Fruit fly (Drosophila melanogaster): ENCODE measurements around the gene CG8086.

CG8086 gene

DNA sequence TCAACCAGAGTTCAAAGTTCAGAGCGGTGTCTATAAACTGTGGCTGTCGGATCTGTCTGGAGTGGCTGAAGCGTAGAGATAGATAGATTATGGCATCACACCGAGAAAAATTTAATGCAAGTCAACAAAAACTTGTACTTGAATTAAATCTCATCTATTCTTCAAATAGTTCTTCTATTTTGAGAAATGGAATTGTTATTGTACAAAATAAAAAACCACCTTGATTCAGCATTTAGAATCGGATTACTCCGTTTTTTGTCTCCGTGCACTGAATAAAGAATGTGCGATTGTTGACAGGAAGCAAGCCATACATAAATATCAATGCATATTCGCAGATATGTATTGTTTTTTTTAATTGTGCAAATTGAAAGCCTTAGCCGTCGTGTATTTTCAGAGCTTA, 27.7 kb downstream of the CG8086 start (continued):
- no peak for TF ChIP-seq Mrtf (GFP tag; IDR thresholded peaks at IDR 0.05)
- no peak for TF ChIP-seq CG11398 (GFP tag; optimal IDR thresholded peaks at IDR 0.05)
- TF ChIP-seq CG17912 (GFP tag; optimal IDR thresholded peaks at IDR 0.05), result no peak
- no peak for TF ChIP-seq Hmx (GFP tag; optimal IDR thresholded peaks at IDR 0.05)
- TF ChIP-seq bab2 (GFP tag; optimal IDR thresholded peaks at IDR 0.05), result no peak
- TF ChIP-seq CG16779 (GFP tag; IDR thresholded peaks at IDR 0.05), result no peak
- TF ChIP-seq CG6854 (GFP tag; optimal IDR thresholded peaks at IDR 0.05), result no peak
- no peak for TF ChIP-seq Hmr (GFP tag; optimal IDR thresholded peaks at IDR 0.05)
- TF ChIP-seq Eip74EF (GFP tag; optimal IDR thresholded peaks at IDR 0.05), result peak in 1 of 2 experiments; percentile 11
- TF ChIP-seq gem (tag; optimal IDR thresholded peaks at IDR 0.05), result peak; percentile 56
- TF ChIP-seq NK7.1 (GFP tag; optimal IDR thresholded peaks at IDR 0.05), result no peak
- no peak for TF ChIP-seq TFAM (GFP tag; optimal IDR thresholded peaks at IDR 0.05)
- TF ChIP-seq Dbx (GFP tag; IDR thresholded peaks at IDR 0.05), result 0 out of 3 replicates have a peak, but pooled peaks have one; percentile 20
- TF ChIP-seq Oaz (GFP tag; IDR thresholded peaks at IDR 0.05), result no peak
- no peak for TF ChIP-seq CG3281 (GFP tag; optimal IDR thresholded peaks at IDR 0.05)
- no peak for TF ChIP-seq az2 (GFP tag; optimal IDR thresholded peaks at IDR 0.05)
- TF ChIP-seq CG7372 (GFP tag; IDR thresholded peaks at IDR 0.05), result no peak
- TF ChIP-seq CG12744 (GFP tag; optimal IDR thresholded peaks at IDR 0.05), result no peak
- no peak for TF ChIP-seq oc (tag; optimal IDR thresholded peaks at IDR 0.05)
- no peak for TF ChIP-seq CG9437 (GFP tag; optimal IDR thresholded peaks at IDR 0.05)
- no peak for TF ChIP-seq CG15479 (GFP tag; optimal IDR thresholded peaks at IDR 0.05)
- no peak for TF ChIP-seq jigr1 (GFP tag; IDR thresholded peaks at IDR 0.05)
- no peak for TF ChIP-seq CG2129 (GFP tag; IDR thresholded peaks at IDR 0.05; ENCODE audit: partially characterized antibody)
- no peak for TF ChIP-seq Stat92E (GFP tag; optimal IDR thresholded peaks at IDR 0.05)
- no peak for TF ChIP-seq Spps (tag; optimal IDR thresholded peaks at IDR 0.05)
- no peak for TF ChIP-seq gce (GFP tag; IDR thresholded peaks at IDR 0.05)
- TF ChIP-seq ham (GFP tag; IDR thresholded peaks at IDR 0.05), result no peak
- TF ChIP-seq MESR4 (GFP tag; optimal IDR thresholded peaks at IDR 0.05), result no peak
- TF ChIP-seq CG14965 (GFP tag; optimal IDR thresholded peaks at IDR 0.05; ENCODE audit: borderline replicate concordance), result no peak
- no peak for TF ChIP-seq D (optimal IDR thresholded peaks at IDR 0.05)
- no peak for TF ChIP-seq D (GFP tag; optimal IDR thresholded peaks at IDR 0.05)
- no peak for TF ChIP-seq CG17359 (tag; optimal IDR thresholded peaks at IDR 0.05)
- no peak for TF ChIP-seq CG12659 (GFP tag; optimal IDR thresholded peaks at IDR 0.05)
- TF ChIP-seq Dip2 (GFP tag; IDR thresholded peaks at IDR 0.05), result no peak
- TF ChIP-seq CG14050 (GFP tag; IDR thresholded peaks at IDR 0.05), result no peak; the same call in 2 of the 3 replicates
- no peak for TF ChIP-seq Poxn (GFP tag; IDR thresholded peaks at IDR 0.05)
- TF ChIP-seq Myb (GFP tag; optimal IDR thresholded peaks at IDR 0.05), result no peak
- TF ChIP-seq Hsf (GFP tag; optimal IDR thresholded peaks at IDR 0.05), result no peak
- no peak for TF ChIP-seq D19B (GFP tag; optimal IDR thresholded peaks at IDR 0.05)
- TF ChIP-seq CG10209 (GFP tag; optimal IDR thresholded peaks at IDR 0.05), result peak; percentile 0
- TF ChIP-seq CG6272 (GFP tag; IDR thresholded peaks at IDR 0.05), result no peak
- no peak for TF ChIP-seq lov (optimal IDR thresholded peaks at IDR 0.05)
- no peak for TF ChIP-seq lov (GFP tag; IDR thresholded peaks at IDR 0.05)
- TF ChIP-seq zfh2 (GFP tag; optimal IDR thresholded peaks at IDR 0.05), result peak; percentile 21
- no peak for TF ChIP-seq CG7963 (GFP tag; IDR thresholded peaks at IDR 0.05; ENCODE audit: partially characterized antibody)
- no peak for TF ChIP-seq CG8478 (optimal IDR thresholded peaks at IDR 0.05)
- TF ChIP-seq Xrp1 (GFP tag; IDR thresholded peaks at IDR 0.05), result peak; percentile 71; the same call in 1 of the 2 replicates
- TF ChIP-seq zfh1 (GFP tag; IDR thresholded peaks at IDR 0.05), result peak; percentile 57; the same call in 2 of the 3 replicates
- TF ChIP-seq trh (GFP tag; optimal IDR thresholded peaks at IDR 0.05), result no peak
- TF ChIP-seq ems (GFP tag; optimal IDR thresholded peaks at IDR 0.05), result peak; percentile 18
- no peak for TF ChIP-seq trem (tag; optimal IDR thresholded peaks at IDR 0.05)
- no peak for TF ChIP-seq CG2202 (tag; optimal IDR thresholded peaks at IDR 0.05)

All from whole organism, embryonic.